Fruit fly (Drosophila melanogaster) whole organism, embryonic: Measurements from ENCODE around the gene CG15333.
A peak's percentile ranks its signal among the peaks of the same experiment; 100 is the strongest.

Experiments used
- CG10959 ChIP-seq: fragments of 200-800 bp; sonication (Bioruptor generic); IDR thresholded peaks from 2 replicates; pipeline ENCODE4 v1.3.6; 2022; ENCODE audit warnings: missing biosample characterization, missing genetic modification characterization
- CG12155 ChIP-seq: fragments of 200-800 bp; sonication (Bioruptor generic); optimal IDR thresholded peaks from 3 replicates; lab custom pipeline; 2016; ENCODE audit warnings: missing biosample characterization, missing genetic modification characterization
- CG12219 ChIP-seq: fragments of 200-800 bp; sonication (Bioruptor generic); optimal IDR thresholded peaks from 3 replicates; lab custom pipeline; 2018; ENCODE audit warnings: missing biosample characterization, mild to moderate bottlenecking, missing genetic modification characterization
- CG14965 ChIP-seq: fragments of 200-800 bp; sonication (Bioruptor generic); optimal IDR thresholded peaks from 2 replicates; lab custom pipeline; 2016; ENCODE audit warnings: missing biosample characterization, missing genetic modification characterization, borderline replicate concordance
- CG15073 ChIP-seq: fragments of 200-800 bp; sonication (Bioruptor generic); optimal IDR thresholded peaks from 2 replicates; lab custom pipeline; 2016; ENCODE audit warnings: missing biosample characterization, missing genetic modification characterization
- CG2712 ChIP-seq: fragments of 200-800 bp; optimal IDR thresholded peaks from 3 replicates; lab custom pipeline; 2019; ENCODE audit warnings: missing biosample characterization, mild to moderate bottlenecking, missing genetic modification characterization, moderate library complexity
- CG2889 ChIP-seq: fragments of 200-800 bp; sonication (Bioruptor generic); IDR thresholded peaks from 3 replicates; pipeline ENCODE4 v1.3.6; 2022; ENCODE audit warnings: missing biosample characterization, missing genetic modification characterization
- CG31441 ChIP-seq: fragments of 200-800 bp; sonication (Bioruptor generic); IDR thresholded peaks from 2 replicates; pipeline ENCODE4 v1.3.6; 2022; ENCODE audit warnings: missing biosample characterization, missing genetic modification characterization
- CG3163 ChIP-seq: fragments of 200-800 bp; sonication (Bioruptor generic); optimal IDR thresholded peaks from 3 replicates; lab custom pipeline; 2016; ENCODE audit warnings: missing biosample characterization, missing genetic modification characterization
- CG32532 ChIP-seq: fragments of 200-800 bp; sonication (Bioruptor generic); IDR thresholded peaks from 2 replicates; pipeline ENCODE4 v1.3.6; 2022; ENCODE audit warnings: missing biosample characterization, missing genetic modification characterization
- CG3838 ChIP-seq: fragments of 200-800 bp; sonication (Bioruptor generic); optimal IDR thresholded peaks from 3 replicates; lab custom pipeline; 2016; ENCODE audit warnings: missing biosample characterization, missing genetic modification characterization
- CG6272 ChIP-seq: fragments of 200-800 bp; sonication (Bioruptor generic); IDR thresholded peaks from 2 replicates; pipeline ENCODE4 v1.3.6; 2022; ENCODE audit warnings: missing biosample characterization, missing genetic modification characterization
- CG7786 ChIP-seq: fragments of 200-800 bp; sonication (Bioruptor generic); optimal IDR thresholded peaks from 2 replicates; lab custom pipeline; 2016; ENCODE audit warnings: missing biosample characterization, missing genetic modification characterization
- CG7928 ChIP-seq: fragments of 200-800 bp; sonication (Bioruptor generic); optimal IDR thresholded peaks from 2 replicates; lab custom pipeline; 2017; ENCODE audit warnings: missing biosample characterization, mild to moderate bottlenecking, missing genetic modification characterization
- D19B ChIP-seq: fragments of 200-800 bp; sonication (Bioruptor generic); optimal IDR thresholded peaks from 2 replicates; lab custom pipeline; 2017; ENCODE audit warnings: missing biosample characterization, mild to moderate bottlenecking, missing genetic modification characterization
- Drgx ChIP-seq: fragments of 200-800 bp; sonication (Bioruptor generic); IDR thresholded peaks from 2 replicates; pipeline ENCODE4 v1.3.6; 2022; ENCODE audit warnings: missing biosample characterization, missing genetic modification characterization
- Ets97D ChIP-seq: fragments of 200-800 bp; sonication (Bioruptor generic); optimal IDR thresholded peaks from 3 replicates; lab custom pipeline; 2016; ENCODE audit warnings: missing biosample characterization, missing genetic modification characterization
- H15 ChIP-seq: fragments of 200-800 bp; sonication (Bioruptor generic); IDR thresholded peaks from 3 replicates; pipeline ENCODE4 v1.3.6; 2022; ENCODE audit warnings: missing biosample characterization, missing genetic modification characterization
- Hr78 ChIP-seq, 2 experiments: fragments of 200-800 bp in 1 of 2; fragments of >200 bp in 1 of 2; sonication (Bioruptor generic) in 1 of 2; optimal IDR thresholded peaks; 2 replicates each; lab custom pipeline; 2017 to 2019; ENCODE audit warnings: missing biosample characterization in 2 of 2, missing genetic modification characterization in 2 of 2, mild to moderate bottlenecking in 1 of 2, moderate library complexity in 1 of 2
- Hsf ChIP-seq: fragments of 200-800 bp; sonication (Bioruptor generic); optimal IDR thresholded peaks from 3 replicates; lab custom pipeline; 2016; ENCODE audit warnings: missing biosample characterization, missing genetic modification characterization
- MESR4 ChIP-seq: fragments of 200-800 bp; sonication (Bioruptor generic); optimal IDR thresholded peaks from 2 replicates; lab custom pipeline; 2018; ENCODE audit warnings: missing biosample characterization, mild to moderate bottlenecking, missing genetic modification characterization, moderate library complexity
- Poxn ChIP-seq: fragments of 200-800 bp; sonication (Bioruptor generic); IDR thresholded peaks from 2 replicates; pipeline ENCODE4 v1.3.6; 2022; ENCODE audit warnings: missing biosample characterization, missing genetic modification characterization
- Ravus ChIP-seq: fragments of 200-800 bp; sonication (Bioruptor generic); IDR thresholded peaks from 2 replicates; pipeline ENCODE4 v1.3.6; 2022; ENCODE audit warnings: missing biosample characterization, missing genetic modification characterization
- Rx ChIP-seq: fragments of 200-800 bp; sonication (Bioruptor generic); IDR thresholded peaks from 2 replicates; pipeline ENCODE4 v1.3.6; 2022; ENCODE audit warnings: missing biosample characterization, missing genetic modification characterization
- Ssrp ChIP-seq: fragments of 200-800 bp; sonication (Bioruptor generic); optimal IDR thresholded peaks from 2 replicates; lab custom pipeline; 2018; ENCODE audit warnings: missing biosample characterization, mild to moderate bottlenecking, missing genetic modification characterization, moderate library complexity
- Taf1 ChIP-seq: fragments of 200-800 bp; sonication (Bioruptor generic); IDR thresholded peaks from 2 replicates; pipeline ENCODE4 v1.3.6; 2022; ENCODE audit warnings: missing biosample characterization, missing genetic modification characterization
- Usf ChIP-seq: fragments of 200-800 bp; sonication (Bioruptor generic); optimal IDR thresholded peaks from 2 replicates; lab custom pipeline; 2017; ENCODE audit warnings: missing genotype, missing biosample characterization, missing genetic modification characterization
- ap ChIP-seq: fragments of 200-800 bp; sonication (Bioruptor generic); IDR thresholded peaks from 2 replicates; pipeline ENCODE4 v1.3.6; 2022; ENCODE audit warnings: missing biosample characterization, missing genetic modification characterization
- caup ChIP-seq: fragments of 200-800 bp; sonication (Bioruptor generic); optimal IDR thresholded peaks from 3 replicates; lab custom pipeline; 2017; ENCODE audit warnings: missing biosample characterization, mild to moderate bottlenecking, missing genetic modification characterization, moderate library complexity; ENCODE audit not compliant: severe bottlenecking
- chif ChIP-seq, 2 experiments: fragments of 200-800 bp; sonication (Bioruptor generic); optimal IDR thresholded peaks; 3 replicates each; lab custom pipeline; 2016; ENCODE audit warnings: missing biosample characterization in 2 of 2, missing genetic modification characterization in 2 of 2
- ci ChIP-seq: fragments of 200-800 bp; sonication (Bioruptor generic); IDR thresholded peaks from 3 replicates; pipeline ENCODE4 v1.3.6; 2022; ENCODE audit warnings: missing biosample characterization, missing genetic modification characterization
- corto ChIP-seq: fragments of 200-800 bp; sonication (Bioruptor generic); optimal IDR thresholded peaks from 2 replicates; lab custom pipeline; 2016; ENCODE audit warnings: missing biosample characterization, mild to moderate bottlenecking, missing genetic modification characterization, moderate library complexity
- dpn ChIP-seq, 2 experiments: fragments of 200-800 bp; sonication (Bioruptor generic); optimal IDR thresholded peaks; 3 replicates each; lab custom pipeline; 2016; ENCODE audit warnings: missing biosample characterization in 2 of 2, missing genetic modification characterization in 2 of 2
- fru ChIP-seq: fragments of >200 bp; optimal IDR thresholded peaks from 2 replicates; lab custom pipeline; 2017
- grau ChIP-seq: fragments of 200-800 bp; optimal IDR thresholded peaks from 3 replicates; lab custom pipeline; 2019; ENCODE audit warnings: missing biosample characterization, mild to moderate bottlenecking, missing genetic modification characterization, moderate library complexity
- gro ChIP-seq: fragments of 200-800 bp; sonication (Bioruptor generic); optimal IDR thresholded peaks from 2 replicates; lab custom pipeline; 2016; ENCODE audit warnings: missing biosample characterization, missing genetic modification characterization
- gsb ChIP-seq: fragments of 200-800 bp; sonication (Bioruptor generic); IDR thresholded peaks from 2 replicates; pipeline ENCODE4 v1.3.6; 2022; ENCODE audit warnings: missing biosample characterization, missing genetic modification characterization
- gt ChIP-seq: fragments of 200-800 bp; sonication (Bioruptor generic); IDR thresholded peaks from 2 replicates; pipeline ENCODE4 v1.3.6; 2022; ENCODE audit warnings: missing biosample characterization, missing genetic modification characterization
- ham ChIP-seq: fragments of 200-800 bp; sonication (Bioruptor generic); IDR thresholded peaks from 2 replicates; pipeline ENCODE4 v1.3.6; 2022; ENCODE audit warnings: missing biosample characterization, missing genetic modification characterization
- hbn ChIP-seq: fragments of 200-800 bp; sonication (Bioruptor generic); IDR thresholded peaks from 2 replicates; pipeline ENCODE4 v1.3.6; 2022; ENCODE audit warnings: missing biosample characterization, missing genetic modification characterization; ENCODE audit not compliant: partially characterized antibody
- hth ChIP-seq: fragments of >200 bp; optimal IDR thresholded peaks from 2 replicates; lab custom pipeline; 2017; ENCODE audit warnings: inconsistent platforms
- jigr1 ChIP-seq: fragments of 200-800 bp; sonication (Bioruptor generic); IDR thresholded peaks from 3 replicates; pipeline ENCODE4 v1.3.6; 2022; ENCODE audit warnings: missing biosample characterization, missing genetic modification characterization
- ken ChIP-seq: fragments of 200-800 bp; sonication (Bioruptor generic); IDR thresholded peaks from 3 replicates; pipeline ENCODE4 v1.3.6; 2022; ENCODE audit warnings: missing biosample characterization, missing genetic modification characterization
- knrl ChIP-seq: fragments of 200-800 bp; sonication (Bioruptor generic); IDR thresholded peaks from 3 replicates; pipeline ENCODE4 v1.3.6; 2022; ENCODE audit warnings: missing biosample characterization, missing genetic modification characterization; ENCODE audit not compliant: partially characterized antibody
- lilli ChIP-seq: fragments of 200-800 bp; sonication (Bioruptor generic); optimal IDR thresholded peaks from 3 replicates; lab custom pipeline; 2016; ENCODE audit warnings: missing biosample characterization, missing genetic modification characterization
- phol ChIP-seq: fragments of 200-800 bp; sonication (Bioruptor generic); optimal IDR thresholded peaks from 3 replicates; lab custom pipeline; 2018; ENCODE audit warnings: missing biosample characterization, mild to moderate bottlenecking, missing genetic modification characterization, moderate library complexity
- pnt ChIP-seq: fragments of 200-800 bp; sonication (Bioruptor generic); optimal IDR thresholded peaks from 3 replicates; lab custom pipeline; 2016; ENCODE audit warnings: missing biosample characterization, missing genetic modification characterization
- pros ChIP-seq: fragments of 200-800 bp; sonication (Bioruptor generic); optimal IDR thresholded peaks from 3 replicates; lab custom pipeline; 2019; ENCODE audit warnings: missing biosample characterization, mild to moderate bottlenecking, missing genetic modification characterization, moderate library complexity
- so ChIP-seq: fragments of 200-800 bp; sonication (Bioruptor generic); IDR thresholded peaks from 3 replicates; pipeline ENCODE4 v1.3.6; 2022; ENCODE audit warnings: missing biosample characterization, missing genetic modification characterization
- tin ChIP-seq: fragments of 200-800 bp; sonication (Bioruptor generic); optimal IDR thresholded peaks from 3 replicates; lab custom pipeline; 2016; ENCODE audit warnings: missing biosample characterization, missing genetic modification characterization
- tup ChIP-seq: fragments of 200-800 bp; sonication (Bioruptor generic); optimal IDR thresholded peaks from 2 replicates; lab custom pipeline; 2016; ENCODE audit warnings: missing biosample characterization, mild to moderate bottlenecking, missing genetic modification characterization, moderate library complexity

CG15333 gene

dm6 chrX:7979202-7979601 is 41.9 kb downstream of the CG15333 start:
- no peak for TF ChIP-seq Rx (GFP tag; lab: Robert Waterston, UW)
- TF ChIP-seq hth (lab: Kevin White, UChicago): no peak
- TF ChIP-seq CG15073 (GFP tag; lab: Kevin White, UChicago): no peak
- no peak for TF ChIP-seq Taf1 (GFP tag; lab: Robert Waterston, UW)
- TF ChIP-seq Ssrp (tag; lab: Kevin White, UChicago): no peak

- TF ChIP-seq CG31441 (GFP tag; lab: Robert Waterston, UW) (peak; percentile 54), lilli (GFP tag; lab: Kevin White, UChicago) (no peak), chif (GFP tag; optimal IDR thresholded peaks at IDR 0.05; lab: Kevin White, UChicago) (no peak), tup (GFP tag; lab: Kevin White, UChicago) (no peak), CG3163 (GFP tag; lab: Kevin White, UChicago) (no peak), CG12219 (GFP tag; lab: Kevin White, UChicago) (no peak), MESR4 (GFP tag; lab: Kevin White, UChicago) (no peak), caup (GFP tag; lab: Kevin White, UChicago) (no peak), ham (GFP tag; lab: Robert Waterston, UW) (no peak), hbn (no peak), CG7786 (GFP tag; lab: Kevin White, UChicago) (no peak), Poxn (no peak), Drgx (no peak), CG6272 (GFP tag; lab: Robert Waterston, UW) (no peak), grau (tag; lab: Kevin White, UChicago) (peak; percentile 88), gt (GFP tag; lab: Robert Waterston, UW) (no peak), D19B (no peak), CG14965 (GFP tag; lab: Kevin White, UChicago) (no peak), CG7928 (GFP tag; lab: Kevin White, UChicago) (no peak), gro (GFP tag; lab: Kevin White, UChicago) (no peak), CG12155 (GFP tag; lab: Kevin White, UChicago) (no peak), corto (GFP tag; lab: Kevin White, UChicago) (no peak), Ravus (no peak), CG3838 (GFP tag; lab: Kevin White, UChicago) (no peak), fru (lab: Kevin White, UChicago) (no peak), ci (GFP tag; lab: Robert Waterston, UW) (no peak), ap (no peak), CG10959 (GFP tag; lab: Robert Waterston, UW) (no peak), gsb (GFP tag; lab: Robert Waterston, UW) (no peak), H15 (GFP tag; lab: Robert Waterston, UW) (no peak), ken (no peak), CG2712 (tag; lab: Kevin White, UChicago) (peak; percentile 42), so (GFP tag; lab: Robert Waterston, UW) (no peak), tin (GFP tag; lab: Kevin White, UChicago) (no peak), pnt (no peak), CG2889 (no peak), Usf (GFP tag; lab: Kevin White, UChicago) (no peak), dpn (GFP tag; optimal IDR thresholded peaks at IDR 0.05; lab: Kevin White, UChicago) (no peak), pros (GFP tag; lab: Kevin White, UChicago) (no peak), Ets97D (GFP tag; lab: Kevin White, UChicago) (no peak), Hr78 (GFP tag; optimal IDR thresholded peaks at IDR 0.05; lab: Kevin White, UChicago) (no peak), jigr1 (no peak), CG15073 (GFP tag; lab: Kevin White, UChicago) (no peak), phol (tag; lab: Kevin White, UChicago) (peak; percentile 51), knrl (GFP tag; lab: Robert Waterston, UW) (no peak), Hsf (peak; percentile 2), CG32532 (GFP tag; lab: Robert Waterston, UW) (no peak)
Measured at dm6 chrX:7978027-7978426, 43.1 kb downstream of the CG15333 start.
